Worm (Caenorhabditis elegans) whole organism, L1 larva: ENCODE data around the gene Y46B2A.4.

Experiments
- C04F5.9 ChIP-seq: sonication (generic microtip); optimal IDR thresholded peaks from 2 replicates; lab custom pipeline; 2016; ENCODE audit warnings: missing genetic modification characterization, missing compliant biosample characterization
- C16A3.4 ChIP-seq: fragments of 150-350 bp; optimal IDR thresholded peaks from 2 replicates; lab custom pipeline; 2014; ENCODE audit warnings: missing biosample characterization, missing genetic modification characterization
- ama-1 ChIP-seq: fragments of 150-350 bp; optimal IDR thresholded peaks from 2 replicates; lab custom pipeline; 2014
- ceh-8 ChIP-seq: fragments of 200-800 bp; sonication (Bioruptor generic); optimal IDR thresholded peaks from 2 replicates; lab custom pipeline; 2018; ENCODE audit warnings: mild to moderate bottlenecking, missing genetic modification characterization, moderate library complexity, missing compliant biosample characterization
- ceh-88 ChIP-seq: fragments of 200-800 bp; sonication (Bioruptor generic); IDR thresholded peaks from 2 replicates; pipeline ENCODE4 v1.3.6; 2022; ENCODE audit warnings: missing genetic modification characterization, missing compliant biosample characterization
- efl-1 ChIP-seq, 4 experiments: fragments of 150-350 bp; optimal IDR thresholded peaks in 3 of 4; peaks in 1 of 4; 1 replicate in 1 of 4; 2 replicates in 3 of 4; lab custom pipeline; 2014; ENCODE audit warnings: missing biosample characterization in 2 of 4, missing genetic modification characterization in 2 of 4, missing genetic modification reagents in 2 of 4
- efl-3 ChIP-seq: fragments of 200-800 bp; sonication (Bioruptor generic); optimal IDR thresholded peaks from 2 replicates; lab custom pipeline; 2018; ENCODE audit warnings: mild to moderate bottlenecking, missing genetic modification characterization, missing compliant biosample characterization
- elt-2 ChIP-seq: sonication (generic microtip); optimal IDR thresholded peaks from 2 replicates; lab custom pipeline; 2016; ENCODE audit warnings: missing genetic modification characterization, mild to moderate bottlenecking, inconsistent platforms, missing compliant biosample characterization, missing genetic modification reagents
- elt-3 ChIP-seq, 6 experiments: fragments of 150-350 bp in 1 of 6; sonication (generic microtip); optimal IDR thresholded peaks; 2 replicates each; lab custom pipeline; 2017 to 2018; ENCODE audit warnings: missing biosample characterization in 6 of 6, missing genetic modification characterization in 6 of 6, inconsistent platforms in 1 of 6
- ets-5 ChIP-seq: fragments of 200-800 bp; sonication (Bioruptor generic); IDR thresholded peaks from 2 replicates; pipeline ENCODE4 v1.3.6; 2022; ENCODE audit warnings: missing genetic modification characterization, missing compliant biosample characterization
- fkh-10 ChIP-seq: sonication (generic microtip); optimal IDR thresholded peaks from 2 replicates; lab custom pipeline; 2017; ENCODE audit warnings: missing biosample characterization, missing genetic modification reagents, missing genetic modification characterization
- grh-1 ChIP-seq: fragments of 200-800 bp; sonication (Bioruptor generic); IDR thresholded peaks from 2 replicates; pipeline ENCODE4 v1.3.6; 2022; ENCODE audit warnings: missing genetic modification reagents, missing genetic modification characterization, missing compliant biosample characterization
- hlh-4 ChIP-seq: sonication (generic microtip); optimal IDR thresholded peaks from 2 replicates; lab custom pipeline; 2016; ENCODE audit warnings: mild to moderate bottlenecking, missing genetic modification characterization, missing compliant biosample characterization
- hpl-2 ChIP-seq: fragments of 150-350 bp; optimal IDR thresholded peaks from 2 replicates; lab custom pipeline; 2014; ENCODE audit warnings: missing biosample characterization, missing genetic modification reagents, missing genetic modification characterization
- irx-1 ChIP-seq: sonication (generic microtip); optimal IDR thresholded peaks from 2 replicates; lab custom pipeline; 2016; ENCODE audit warnings: missing genetic modification characterization, missing compliant biosample characterization
- lin-15B ChIP-seq: fragments of 150-350 bp; sonication (generic microtip); optimal IDR thresholded peaks from 3 replicates; lab custom pipeline; 2014; ENCODE audit warnings: missing biosample characterization, missing genetic modification characterization
- lin-35 ChIP-seq, 2 experiments: fragments of 150-350 bp; optimal IDR thresholded peaks; 2 replicates each; lab custom pipeline; 2014; ENCODE audit warnings: missing biosample characterization in 2 of 2, missing genetic modification characterization in 2 of 2, missing genetic modification reagents in 2 of 2
- mab-9 ChIP-seq: fragments of 200-800 bp; sonication (Bioruptor generic); IDR thresholded peaks from 2 replicates; pipeline ENCODE4 v1.3.6; 2022; ENCODE audit warnings: missing genetic modification reagents, missing genetic modification characterization, missing compliant biosample characterization
- mdl-1 ChIP-seq, 2 experiments: fragments of 150-350 bp; optimal IDR thresholded peaks; 2 replicates each; lab custom pipeline; 2014 to 2017; ENCODE audit warnings: missing biosample characterization in 2 of 2, missing genetic modification characterization in 2 of 2, inconsistent platforms in 1 of 2
- mef-2 ChIP-seq: fragments of 150-350 bp; optimal IDR thresholded peaks from 2 replicates; lab custom pipeline; 2014; ENCODE audit warnings: missing biosample characterization, missing genetic modification characterization
- nhr-12 ChIP-seq: sonication (generic microtip); optimal IDR thresholded peaks from 2 replicates; lab custom pipeline; 2017; ENCODE audit warnings: missing biosample characterization, missing genetic modification characterization
- nhr-20 ChIP-seq: sonication (generic microtip); optimal IDR thresholded peaks from 2 replicates; lab custom pipeline; 2016; ENCODE audit warnings: mild to moderate bottlenecking, missing genetic modification characterization, missing compliant biosample characterization
- nhr-71 ChIP-seq: sonication (generic microtip); optimal IDR thresholded peaks from 2 replicates; lab custom pipeline; 2016; ENCODE audit warnings: mild to moderate bottlenecking, missing genetic modification characterization, moderate library complexity, missing compliant biosample characterization
- nhr-77 ChIP-seq: fragments of 150-350 bp; optimal IDR thresholded peaks from 2 replicates; lab custom pipeline; 2014; ENCODE audit warnings: missing biosample characterization, missing genetic modification characterization
- pag-3 ChIP-seq: sonication (generic microtip); optimal IDR thresholded peaks from 2 replicates; lab custom pipeline; 2017; ENCODE audit warnings: missing genetic modification characterization, mild to moderate bottlenecking, missing compliant biosample characterization, antibody characterized with exemption, borderline replicate concordance; ENCODE audit not compliant: insufficient read depth
- pax-3 ChIP-seq: fragments of 200-800 bp; sonication (Bioruptor generic); optimal IDR thresholded peaks from 2 replicates; lab custom pipeline; 2018; ENCODE audit warnings: mild to moderate bottlenecking, missing genetic modification characterization, moderate library complexity, missing compliant biosample characterization
- sox-4 ChIP-seq: sonication (generic microtip); optimal IDR thresholded peaks from 2 replicates; lab custom pipeline; 2016; ENCODE audit warnings: missing genetic modification characterization, missing compliant biosample characterization
- sup-37 ChIP-seq: fragments of 200-800 bp; sonication (Bioruptor generic); optimal IDR thresholded peaks from 2 replicates; lab custom pipeline; 2018; ENCODE audit warnings: mild to moderate bottlenecking, missing genetic modification characterization, missing compliant biosample characterization
- swsn-7 ChIP-seq: sonication (generic microtip); optimal IDR thresholded peaks from 2 replicates; lab custom pipeline; 2016; ENCODE audit warnings: missing genetic modification characterization, missing compliant biosample characterization
- tbx-2 ChIP-seq: sonication (generic microtip); optimal IDR thresholded peaks from 2 replicates; lab custom pipeline; 2016; ENCODE audit warnings: missing genetic modification characterization, missing compliant biosample characterization
- tlp-1 ChIP-seq: fragments of 150-350 bp; optimal IDR thresholded peaks from 2 replicates; lab custom pipeline; 2014; ENCODE audit warnings: missing biosample characterization, missing genetic modification characterization
- unc-62 ChIP-seq: fragments of 150-350 bp; optimal IDR thresholded peaks from 2 replicates; lab custom pipeline; 2014; ENCODE audit warnings: missing biosample characterization, missing genetic modification reagents, missing genetic modification characterization
- unc-86 ChIP-seq: sonication (generic microtip); optimal IDR thresholded peaks from 2 replicates; lab custom pipeline; 2016; ENCODE audit warnings: missing genetic modification characterization, missing compliant biosample characterization
- unc-98 ChIP-seq: fragments of 200-800 bp; sonication (Bioruptor generic); IDR thresholded peaks from 2 replicates; pipeline ENCODE4 v1.3.6; 2022; ENCODE audit warnings: missing genetic modification characterization, missing compliant biosample characterization
- xbp-1 ChIP-seq: sonication (generic microtip); optimal IDR thresholded peaks from 2 replicates; lab custom pipeline; 2016; ENCODE audit warnings: missing genetic modification characterization, missing compliant biosample characterization

Y46B2A.4 gene

ce11 chrII:872993-873787 is 11.5 kb downstream of the Y46B2A.4 start, which contains the start of gene alg-2 (continued):
- TF ChIP-seq unc-98 (GFP tag; lab: Robert Waterston, UW) (no peak), elt-2 (tag; lab: Kevin White, UChicago) (no peak), hpl-2 (no peak), ceh-88 (no peak)

ce11 chrII:875739-876138 is 14.1 kb downstream of the Y46B2A.4 start:
- TF ChIP-seq sup-37 (GFP tag; lab: Kevin White, UChicago) (no peak), unc-62 (GFP tag; lab: Kevin White, UChicago) (no peak), irx-1 (tag; lab: Kevin White, UChicago) (no peak), fkh-10 (GFP tag; lab: Kevin White, UChicago) (no peak), nhr-77 (tag; lab: Kevin White, UChicago) (no peak), efl-1 (optimal IDR thresholded peaks at IDR 0.05; lab: Kevin White, UChicago) (no peak), efl-1 (GFP tag; optimal IDR thresholded peaks at IDR 0.05 in 1 of 2; lab: Kevin White, UChicago) (no peak), tlp-1 (tag; lab: Kevin White, UChicago) (no peak), nhr-71 (tag; lab: Kevin White, UChicago) (no peak), hlh-4 (tag; lab: Kevin White, UChicago) (no peak), lin-15B (tag; lab: Kevin White, UChicago) (no peak), C16A3.4 (tag; lab: Kevin White, UChicago) (no peak), ceh-8 (GFP tag; lab: Kevin White, UChicago) (no peak), nhr-12 (no peak), unc-98 (GFP tag; lab: Robert Waterston, UW) (no peak), ceh-88 (no peak)

ce11 chrII:880666-881226 is 19.1 kb downstream of the Y46B2A.4 start:
- no peak for TF ChIP-seq unc-62 (GFP tag; lab: Kevin White, UChicago)
- TF ChIP-seq elt-2 (tag; lab: Kevin White, UChicago) = peak; percentile 79
- peak; percentile 21 for TF ChIP-seq nhr-20 (tag; lab: Kevin White, UChicago)
- no peak for TF ChIP-seq unc-86 (tag; lab: Kevin White, UChicago)

ce11 chrII:884204-884603 is 22.5 kb downstream of the Y46B2A.4 start:
- TF ChIP-seq elt-2 (tag; lab: Kevin White, UChicago) (peak; percentile 38), elt-3 (tag; optimal IDR thresholded peaks at IDR 0.05; lab: Kevin White, UChicago) (no peak), sox-4 (no peak), mdl-1 (tag; optimal IDR thresholded peaks at IDR 0.05; lab: Kevin White, UChicago) (no peak), grh-1 (GFP tag; lab: Robert Waterston, UW) (no peak), nhr-20 (tag; lab: Kevin White, UChicago) (peak; percentile 44), mef-2 (tag; lab: Kevin White, UChicago) (no peak), pag-3 (no peak)

- TF ChIP-seq fkh-10 (GFP tag; lab: Kevin White, UChicago) = no peak
- no peak for TF ChIP-seq C04F5.9
- TF ChIP-seq ama-1 = no peak
- peak; percentile 31 for TF ChIP-seq nhr-20 (tag; lab: Kevin White, UChicago)
- peak in 1 of 2 experiments; percentile 14 for TF ChIP-seq lin-35 (GFP tag; optimal IDR thresholded peaks at IDR 0.05; lab: Kevin White, UChicago)
- TF ChIP-seq mab-9 (GFP tag; lab: Robert Waterston, UW) = no peak
- no peak for TF ChIP-seq swsn-7 (tag; lab: Kevin White, UChicago)
- TF ChIP-seq tlp-1 (tag; lab: Kevin White, UChicago) = no peak
- no peak for TF ChIP-seq tbx-2 (tag; lab: Kevin White, UChicago)
- TF ChIP-seq elt-2 (tag; lab: Kevin White, UChicago) = peak; percentile 83
- no peak for TF ChIP-seq unc-86 (tag; lab: Kevin White, UChicago)
- no peak for TF ChIP-seq hlh-4 (tag; lab: Kevin White, UChicago)
- no peak for TF ChIP-seq pax-3 (tag; lab: Kevin White, UChicago)
- no peak for TF ChIP-seq C16A3.4 (tag; lab: Kevin White, UChicago)
- TF ChIP-seq sox-4 = no peak
- no peak for TF ChIP-seq lin-15B (tag; lab: Kevin White, UChicago)
- no peak for TF ChIP-seq nhr-77 (tag; lab: Kevin White, UChicago)
- no peak for TF ChIP-seq efl-3 (GFP tag; lab: Kevin White, UChicago)
- TF ChIP-seq ets-5 (GFP tag; lab: Robert Waterston, UW) = no peak
- TF ChIP-seq xbp-1 (tag; lab: Kevin White, UChicago) = no peak
Measured at ce11 chrII:888024-888423, 26.4 kb downstream of the Y46B2A.4 start, which contains the start of gene T07D3.4. Gene T07D3.4 (plus strand): TSS chrII:888309.
